Worm (Caenorhabditis elegans) whole organism, L2 larva: ENCODE data around the gene rom-3.

ENCODE experiments used
- C34F6.9 ChIP-seq: fragments of 150-350 bp; optimal IDR thresholded peaks from 2 replicates; lab custom pipeline; 2014; ENCODE audit warnings: missing biosample characterization, missing genetic modification characterization
- F13H6.1 ChIP-seq: sonication (generic microtip); optimal IDR thresholded peaks from 2 replicates; lab custom pipeline; 2016; ENCODE audit warnings: missing genetic modification characterization, missing compliant biosample characterization
- R02D3.7 ChIP-seq: fragments of 150-350 bp; optimal IDR thresholded peaks from 2 replicates; lab custom pipeline; 2014; ENCODE audit warnings: missing biosample characterization, missing genetic modification characterization
- Y55F3AM.14 ChIP-seq: fragments of 200-800 bp; sonication (Bioruptor generic); optimal IDR thresholded peaks from 2 replicates; lab custom pipeline; 2018; ENCODE audit warnings: mild to moderate bottlenecking, missing genetic modification characterization, missing compliant biosample characterization
- ZK546.5 ChIP-seq: sonication (generic microtip); optimal IDR thresholded peaks from 2 replicates; lab custom pipeline; 2017; ENCODE audit warnings: missing biosample characterization, missing genetic modification characterization
- aly-2 ChIP-seq: fragments of 150-350 bp; optimal IDR thresholded peaks from 2 replicates; lab custom pipeline; 2014; ENCODE audit warnings: missing biosample characterization, missing genetic modification characterization
- ama-1 ChIP-seq: fragments of 150-350 bp; optimal IDR thresholded peaks from 2 replicates; lab custom pipeline; 2018; ENCODE audit warnings: inconsistent platforms
- blmp-1 ChIP-seq: sonication (generic microtip); optimal IDR thresholded peaks from 2 replicates; lab custom pipeline; 2017; ENCODE audit warnings: missing genetic modification characterization, mild to moderate bottlenecking, missing compliant biosample characterization, antibody characterized with exemption, moderate library complexity; ENCODE audit not compliant: insufficient read depth
- ceh-16 ChIP-seq: fragments of 150-350 bp; optimal IDR thresholded peaks from 2 replicates; lab custom pipeline; 2014; ENCODE audit warnings: missing biosample characterization, missing genetic modification characterization
- ceh-82 ChIP-seq: fragments of 150-350 bp; optimal IDR thresholded peaks from 2 replicates; lab custom pipeline; 2014; ENCODE audit warnings: missing biosample characterization, missing genetic modification characterization
- crh-2 ChIP-seq: sonication (generic microtip); optimal IDR thresholded peaks from 2 replicates; lab custom pipeline; 2017; ENCODE audit warnings: missing biosample characterization, missing genetic modification characterization
- egl-27 ChIP-seq: sonication (generic microtip); optimal IDR thresholded peaks from 3 replicates; lab custom pipeline; 2017; ENCODE audit warnings: missing biosample characterization, missing genetic modification reagents, missing genetic modification characterization
- elt-1 ChIP-seq: fragments of 150-350 bp; optimal IDR thresholded peaks from 2 replicates; lab custom pipeline; 2014; ENCODE audit warnings: missing biosample characterization, missing genetic modification characterization
- elt-3 ChIP-seq: sonication (generic microtip); optimal IDR thresholded peaks from 2 replicates; lab custom pipeline; 2017; ENCODE audit warnings: missing biosample characterization, missing genetic modification characterization
- fos-1 ChIP-seq: fragments of 150-350 bp; optimal IDR thresholded peaks from 2 replicates; lab custom pipeline; 2014; ENCODE audit warnings: missing biosample characterization, missing genetic modification characterization
- gmeb-1 ChIP-seq: fragments of 150-350 bp; optimal IDR thresholded peaks from 2 replicates; lab custom pipeline; 2014; ENCODE audit warnings: missing biosample characterization, missing genetic modification characterization
- lin-11 ChIP-seq: fragments of 150-350 bp; sonication (generic microtip); optimal IDR thresholded peaks from 2 replicates; lab custom pipeline; 2014; ENCODE audit warnings: missing biosample characterization, missing genetic modification characterization, inconsistent platforms, mixed read lengths
- lin-39 ChIP-seq: fragments of 150-350 bp; optimal IDR thresholded peaks from 2 replicates; lab custom pipeline; 2014; ENCODE audit warnings: missing biosample characterization, missing genetic modification reagents, missing genetic modification characterization
- mab-5 ChIP-seq: fragments of 150-350 bp; optimal IDR thresholded peaks from 2 replicates; lab custom pipeline; 2014; ENCODE audit warnings: missing biosample characterization, missing genetic modification characterization
- mbf-1 ChIP-seq: sonication (generic microtip); optimal IDR thresholded peaks from 2 replicates; lab custom pipeline; 2017; ENCODE audit warnings: missing biosample characterization, missing genetic modification characterization
- nhr-11 ChIP-seq: fragments of 150-350 bp; optimal IDR thresholded peaks from 2 replicates; lab custom pipeline; 2014; ENCODE audit warnings: missing biosample characterization, missing genetic modification characterization
- nhr-12 ChIP-seq: fragments of 150-350 bp; optimal IDR thresholded peaks from 2 replicates; lab custom pipeline; 2014; ENCODE audit warnings: missing biosample characterization, missing genetic modification characterization
- nhr-129 ChIP-seq: fragments of 150-350 bp; optimal IDR thresholded peaks from 2 replicates; lab custom pipeline; 2014; ENCODE audit warnings: missing biosample characterization, missing genetic modification characterization
- nhr-21 ChIP-seq: fragments of 150-350 bp; optimal IDR thresholded peaks from 2 replicates; lab custom pipeline; 2014; ENCODE audit warnings: missing biosample characterization, missing genetic modification characterization
- nhr-23 ChIP-seq: fragments of 150-350 bp; optimal IDR thresholded peaks from 2 replicates; lab custom pipeline; 2014; ENCODE audit warnings: missing biosample characterization, missing genetic modification reagents, missing genetic modification characterization
- nhr-237 ChIP-seq: fragments of 150-350 bp; optimal IDR thresholded peaks from 2 replicates; lab custom pipeline; 2014; ENCODE audit warnings: missing biosample characterization, missing genetic modification characterization
- nhr-25 ChIP-seq: fragments of 150-350 bp; sonication (generic microtip); optimal IDR thresholded peaks from 3 replicates; lab custom pipeline; 2014; ENCODE audit warnings: missing biosample characterization, missing genetic modification characterization
- nhr-6 ChIP-seq: fragments of 150-350 bp; optimal IDR thresholded peaks from 2 replicates; lab custom pipeline; 2014; ENCODE audit warnings: missing biosample characterization, missing genetic modification characterization
- sem-4 ChIP-seq: fragments of 150-350 bp; optimal IDR thresholded peaks from 2 replicates; lab custom pipeline; 2014; ENCODE audit warnings: missing biosample characterization, missing genetic modification reagents, missing genetic modification characterization
- skn-1 ChIP-seq: sonication (generic microtip); optimal IDR thresholded peaks from 2 replicates; lab custom pipeline; 2017; ENCODE audit warnings: missing biosample characterization, missing genetic modification characterization
- sma-3 ChIP-seq: sonication (generic microtip); optimal IDR thresholded peaks from 2 replicates; lab custom pipeline; 2016; ENCODE audit warnings: missing genetic modification reagents, missing genetic modification characterization, missing compliant biosample characterization
- snpc-4 ChIP-seq: fragments of 150-350 bp; optimal IDR thresholded peaks from 2 replicates; lab custom pipeline; 2014; ENCODE audit warnings: missing biosample characterization, missing genetic modification characterization
- unc-39 ChIP-seq: fragments of 150-350 bp; optimal IDR thresholded peaks from 2 replicates; lab custom pipeline; 2014; ENCODE audit warnings: missing biosample characterization, missing genetic modification characterization
- unc-55 ChIP-seq: fragments of 150-350 bp; sonication (generic microtip); optimal IDR thresholded peaks from 3 replicates; lab custom pipeline; 2014; ENCODE audit warnings: missing biosample characterization, missing genetic modification reagents, missing genetic modification characterization
- unc-62 ChIP-seq: fragments of 150-350 bp; optimal IDR thresholded peaks from 2 replicates; lab custom pipeline; 2014; ENCODE audit warnings: missing biosample characterization, missing genetic modification reagents, missing genetic modification characterization
- ztf-1 ChIP-seq: fragments of 200-800 bp; sonication (Bioruptor generic); conservative IDR thresholded peaks from 2 replicates; pipeline ENCODE4 v1.3.6; 2022; ENCODE audit warnings: missing genetic modification characterization, missing compliant biosample characterization
- ztf-11 ChIP-seq: sonication (generic microtip); optimal IDR thresholded peaks from 2 replicates; lab custom pipeline; 2017; ENCODE audit warnings: missing biosample characterization, missing genetic modification characterization
- ztf-4 ChIP-seq: fragments of 150-350 bp; optimal IDR thresholded peaks from 2 replicates; lab custom pipeline; 2014; ENCODE audit warnings: missing biosample characterization, missing genetic modification characterization

The rom-3 gene

DNA sequence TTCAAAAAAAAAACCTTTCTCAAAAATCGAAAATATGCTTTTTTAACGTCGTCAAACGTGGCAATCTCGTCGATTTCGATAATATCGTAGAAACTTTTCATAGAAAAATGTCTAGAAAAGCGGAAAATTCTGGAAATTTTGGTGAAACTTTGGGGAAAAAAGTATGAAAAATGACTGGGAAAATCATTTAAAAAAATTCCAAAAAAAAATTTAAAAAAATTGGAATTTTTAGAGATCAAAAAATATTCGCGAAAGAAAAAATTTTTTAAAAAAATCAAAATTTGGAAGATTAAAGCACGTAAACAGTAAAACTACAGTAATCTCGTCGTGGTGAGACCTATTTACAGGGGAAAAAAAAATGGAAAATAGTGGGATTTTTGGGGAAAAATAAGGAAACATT, 31.3 kb downstream of the rom-3 start, which contains the start of gene Y116A8C.10:
Y116A8C.10 (minus strand) TSS at position 101 of the 400 bp plus-strand sequence.
- no peak for TF ChIP-seq mbf-1 (tag; lab: Kevin White, UChicago)
- no peak for TF ChIP-seq mab-5 (tag; lab: Kevin White, UChicago)
- no peak for TF ChIP-seq blmp-1 (tag; lab: Kevin White, UChicago)
- TF ChIP-seq ztf-11, result no peak
- no peak for TF ChIP-seq snpc-4 (tag; lab: Kevin White, UChicago)
- no peak for TF ChIP-seq ceh-82 (tag; lab: Kevin White, UChicago)
- TF ChIP-seq crh-2 (tag; lab: Kevin White, UChicago), result no peak
- TF ChIP-seq sem-4 (tag; lab: Kevin White, UChicago), result no peak
- TF ChIP-seq nhr-21 (tag; lab: Kevin White, UChicago), result no peak
- TF ChIP-seq Y55F3AM.14, result no peak
- TF ChIP-seq R02D3.7 (tag; lab: Kevin White, UChicago), result no peak

DNA sequence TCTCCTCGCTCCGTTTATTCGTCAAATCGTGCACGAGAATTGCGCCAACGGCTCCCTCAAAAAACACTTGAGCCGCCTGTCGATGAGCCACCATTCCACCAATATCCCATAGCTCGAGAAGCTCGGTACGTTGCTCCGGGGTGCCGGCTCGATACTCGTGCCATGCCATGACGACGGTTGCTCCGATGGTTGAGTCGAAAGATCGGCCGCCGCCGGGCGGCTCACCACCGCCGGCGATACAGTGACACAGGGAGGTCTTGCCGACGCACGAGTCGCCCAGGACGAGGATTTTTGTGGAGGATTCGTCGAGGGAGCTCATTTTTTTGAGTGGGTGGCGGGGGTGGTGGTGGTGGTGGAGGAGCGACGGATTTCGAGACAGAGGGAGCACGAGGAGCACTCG, 34.2 kb downstream of the rom-3 start:
- TF ChIP-seq R02D3.7 (tag; lab: Kevin White, UChicago) (no peak), ztf-4 (tag; lab: Kevin White, UChicago) (no peak), mbf-1 (tag; lab: Kevin White, UChicago) (no peak), egl-27 (tag; lab: Kevin White, UChicago) (no peak), nhr-25 (no peak), elt-3 (tag; lab: Kevin White, UChicago) (no peak), ama-1 (no peak), gmeb-1 (tag; lab: Kevin White, UChicago) (no peak), aly-2 (tag; lab: Kevin White, UChicago) (no peak)

DNA sequence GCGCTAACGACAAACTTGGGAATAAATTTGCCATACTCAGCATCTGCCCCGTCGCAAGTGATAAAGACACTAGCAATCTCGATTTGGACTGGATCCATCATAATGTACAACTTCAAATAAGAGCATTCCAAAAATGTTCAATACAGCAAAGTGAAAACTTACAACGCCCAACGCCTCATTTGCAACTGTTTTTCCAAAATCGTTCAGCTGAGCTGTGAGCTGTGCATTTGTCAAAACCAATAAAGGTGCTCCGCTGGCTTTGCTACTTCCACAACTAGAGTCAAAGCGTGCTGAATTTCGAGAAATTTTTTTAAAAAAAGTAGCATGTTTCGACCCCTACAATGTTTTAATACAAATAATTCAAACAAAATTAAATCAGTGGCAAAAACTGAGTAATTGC, 39.2 kb downstream of the rom-3 start, which contains the start of gene Y116A8C.49:
Y116A8C.49 (minus strand) TSS at position 101 of the 400 bp plus-strand sequence.
- TF ChIP-seq nhr-11, result no peak
- no peak for TF ChIP-seq lin-11
- no peak for TF ChIP-seq C34F6.9 (tag; lab: Kevin White, UChicago)
- no peak for TF ChIP-seq ztf-1
- TF ChIP-seq nhr-12 (tag; lab: Kevin White, UChicago), result no peak
- TF ChIP-seq aly-2 (tag; lab: Kevin White, UChicago), result no peak
- no peak for TF ChIP-seq elt-1 (tag; lab: Kevin White, UChicago)
- no peak for TF ChIP-seq ceh-82 (tag; lab: Kevin White, UChicago)
- TF ChIP-seq ztf-4 (tag; lab: Kevin White, UChicago), result no peak
- no peak for TF ChIP-seq crh-2 (tag; lab: Kevin White, UChicago)
- no peak for TF ChIP-seq unc-39 (tag; lab: Kevin White, UChicago)
- no peak for TF ChIP-seq mbf-1 (tag; lab: Kevin White, UChicago)
- no peak for TF ChIP-seq nhr-25
- TF ChIP-seq blmp-1 (tag; lab: Kevin White, UChicago), result no peak
- TF ChIP-seq sma-3 (GFP tag; lab: Kevin White, UChicago), result no peak
- TF ChIP-seq ama-1, result no peak

DNA sequence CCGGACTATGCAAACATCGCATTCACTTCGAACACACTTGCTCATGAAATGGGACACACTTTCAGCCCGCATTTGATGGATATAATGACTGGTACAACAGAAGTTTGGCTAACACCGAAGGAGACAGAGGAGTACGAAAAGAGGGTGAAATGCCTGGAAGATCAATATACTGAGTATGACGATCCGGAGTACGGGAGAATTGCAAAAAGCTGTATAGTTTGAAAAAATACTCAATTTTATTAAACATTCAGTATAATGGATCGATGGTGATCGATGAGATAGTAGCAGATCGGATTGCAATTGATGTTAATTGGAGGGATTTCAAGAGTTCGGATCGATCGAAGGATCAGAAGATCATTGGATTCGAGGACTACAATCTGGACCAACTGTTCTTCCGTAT, 43.7 kb downstream of the rom-3 start:
- TF ChIP-seq crh-2 (tag; lab: Kevin White, UChicago) (no peak), aly-2 (tag; lab: Kevin White, UChicago) (no peak), nhr-23 (no peak), nhr-25 (no peak), unc-55 (GFP tag; lab: Kevin White, UChicago) (no peak), elt-3 (tag; lab: Kevin White, UChicago) (no peak), ceh-82 (tag; lab: Kevin White, UChicago) (no peak), egl-27 (tag; lab: Kevin White, UChicago) (no peak), lin-11 (no peak), ztf-4 (tag; lab: Kevin White, UChicago) (no peak), snpc-4 (tag; lab: Kevin White, UChicago) (no peak), ZK546.5 (tag; lab: Kevin White, UChicago) (no peak), sem-4 (tag; lab: Kevin White, UChicago) (no peak), F13H6.1 (tag; lab: Kevin White, UChicago) (no peak), unc-39 (tag; lab: Kevin White, UChicago) (no peak), ceh-16 (no peak), ama-1 (no peak), R02D3.7 (tag; lab: Kevin White, UChicago) (no peak)

DNA sequence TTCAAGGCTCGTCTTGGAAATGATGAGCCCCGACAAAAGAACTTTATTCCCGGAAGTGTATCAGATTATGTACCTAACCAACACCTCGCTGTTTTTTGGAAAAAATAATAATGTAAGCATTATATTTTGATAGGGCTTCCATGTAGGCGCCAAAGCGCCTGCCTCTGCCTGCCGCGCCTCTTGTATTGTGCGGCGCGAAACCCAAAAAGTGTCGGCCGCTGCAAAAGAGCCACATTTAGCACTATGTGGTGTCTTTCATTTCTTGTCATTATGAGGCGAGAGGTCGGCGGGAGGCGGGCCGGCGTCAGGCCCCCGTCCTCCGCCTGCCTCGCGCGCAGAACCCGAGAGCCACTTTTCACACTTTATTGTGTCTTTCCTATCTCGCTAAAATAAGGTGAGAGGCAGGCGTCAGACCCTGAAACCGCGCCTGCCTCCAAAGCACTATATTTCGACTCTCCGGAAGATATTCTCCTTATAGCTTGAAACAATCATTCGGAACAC, 44.9 kb downstream of the rom-3 start:
- TF ChIP-seq skn-1 (no peak), lin-39 (tag; lab: Kevin White, UChicago) (no peak), nhr-129 (tag; lab: Kevin White, UChicago) (no peak), unc-62 (GFP tag; lab: Kevin White, UChicago) (no peak), nhr-21 (tag; lab: Kevin White, UChicago) (no peak), nhr-6 (tag; lab: Kevin White, UChicago) (no peak), elt-1 (tag; lab: Kevin White, UChicago) (no peak), nhr-25 (no peak), nhr-237 (tag; lab: Kevin White, UChicago) (no peak), fos-1 (no peak), F13H6.1 (tag; lab: Kevin White, UChicago) (no peak), ztf-1 (no peak), C34F6.9 (tag; lab: Kevin White, UChicago) (no peak)
